Worm (Caenorhabditis elegans) whole organism, L4/young adult: ENCODE data around the gene fbxa-26.

Experiments used
- W03F9.2 ChIP-seq: fragments of 150-350 bp; optimal IDR thresholded peaks from 2 replicates; lab custom pipeline; 2014; ENCODE audit warnings: missing biosample characterization, missing genetic modification characterization
- him-1 ChIP-seq: sonication (generic microtip); optimal IDR thresholded peaks from 2 replicates; lab custom pipeline; 2016; ENCODE audit warnings: missing genotype, missing genetic modification reagents, missing genetic modification characterization, missing compliant biosample characterization

ce11 chrIII:1388274-1389058 is 46.1 kb upstream of the fbxa-26 start, which contains the start of gene pals-20:
- TF ChIP-seq him-1 (tag; lab: Kevin White, UChicago) (no peak), W03F9.2 (no peak)
